Fruit fly (Drosophila melanogaster): ENCODE data around the gene IFT52.

IFT52 gene

DNA sequence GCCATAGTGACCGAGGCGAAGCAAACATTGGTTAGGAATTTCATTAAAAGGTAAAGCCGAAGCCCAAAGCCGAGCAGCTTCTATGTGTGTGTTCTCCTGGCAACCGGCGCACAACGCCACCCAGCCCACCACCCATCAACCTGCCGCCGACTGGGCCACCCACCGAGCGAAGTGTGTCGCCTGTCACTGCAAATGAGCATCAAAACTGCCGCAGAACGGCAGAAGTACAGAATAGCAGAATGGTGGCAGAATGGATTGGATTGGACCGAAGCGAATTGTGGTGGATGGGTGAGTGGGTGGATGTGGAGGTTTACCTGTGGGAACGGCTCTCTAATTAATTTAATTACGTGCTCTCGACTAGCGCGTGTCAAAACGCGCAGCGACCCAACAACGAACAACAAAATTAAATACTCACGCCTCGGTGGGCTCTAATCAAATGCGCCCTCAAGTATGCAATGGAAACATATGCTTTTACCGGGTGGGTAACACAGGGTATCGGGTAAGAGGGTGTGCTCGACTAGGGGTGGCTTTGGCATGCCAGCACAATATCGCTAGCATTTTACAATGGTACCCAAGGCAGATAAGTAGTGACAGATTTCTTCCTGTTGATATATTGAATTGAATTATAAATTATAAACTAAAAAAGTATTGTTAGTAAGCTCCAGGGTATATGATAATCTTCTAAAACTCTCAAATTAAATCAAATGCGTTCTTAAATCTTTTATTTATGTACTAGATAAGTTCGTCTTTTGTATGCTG, 17.5 kb downstream of the IFT52 start:
- TF ChIP-seq CG7045 (GFP tag; optimal IDR thresholded peaks at IDR 0.05) (no peak), CG12768 (GFP tag; optimal IDR thresholded peaks at IDR 0.05) (no peak), Clk (GFP tag; optimal IDR thresholded peaks at IDR 0.05) (no peak), Hr96 (GFP tag; optimal IDR thresholded peaks at IDR 0.05) (no peak), toe (GFP tag; optimal IDR thresholded peaks at IDR 0.05) (no peak), Crg-1 (GFP tag; optimal IDR thresholded peaks at IDR 0.05) (no peak), CG33017 (tag; optimal IDR thresholded peaks at IDR 0.05) (no peak), Mnt (GFP tag; optimal IDR thresholded peaks at IDR 0.05) (no peak), cnc (optimal IDR thresholded peaks at IDR 0.05) (no peak), ovo (GFP tag; optimal IDR thresholded peaks at IDR 0.05) (no peak), CG5204 (GFP tag; optimal IDR thresholded peaks at IDR 0.05) (no peak), CG7101 (tag; optimal IDR thresholded peaks at IDR 0.05) (no peak), bab1 (GFP tag; optimal IDR thresholded peaks at IDR 0.05) (no peak), tj (GFP tag; optimal IDR thresholded peaks at IDR 0.05) (no peak)

DNA sequence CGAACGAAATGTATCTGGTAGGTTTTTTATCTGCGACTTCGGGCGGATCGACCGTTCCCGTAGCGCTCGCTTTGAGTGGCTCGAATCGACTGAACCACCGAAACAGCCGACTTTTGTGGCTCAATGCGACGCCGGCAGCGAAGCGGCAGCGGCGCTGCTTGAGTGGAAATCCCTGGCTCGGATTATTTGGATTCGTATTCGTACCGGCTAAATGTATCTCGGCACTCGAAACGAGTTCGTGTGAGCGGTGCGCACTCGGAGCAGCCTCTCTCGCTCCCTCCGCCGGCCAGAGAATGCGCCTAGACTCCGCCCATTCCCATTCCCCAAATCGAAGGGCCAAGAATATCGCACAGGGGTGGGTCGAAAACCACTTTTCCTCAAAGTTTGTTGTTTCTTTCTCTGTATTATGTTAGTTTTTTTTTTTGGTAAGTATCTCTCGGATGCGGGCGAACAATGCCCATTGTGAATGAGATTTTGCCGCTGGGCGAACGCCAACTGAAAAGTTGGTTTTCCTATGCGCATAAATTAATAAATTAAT, 21.2 kb downstream of the IFT52 start:
- no peak for TF ChIP-seq bab1 (GFP tag; optimal IDR thresholded peaks at IDR 0.05)
- peak; percentile 30 for TF ChIP-seq tj (GFP tag; optimal IDR thresholded peaks at IDR 0.05)

DNA sequence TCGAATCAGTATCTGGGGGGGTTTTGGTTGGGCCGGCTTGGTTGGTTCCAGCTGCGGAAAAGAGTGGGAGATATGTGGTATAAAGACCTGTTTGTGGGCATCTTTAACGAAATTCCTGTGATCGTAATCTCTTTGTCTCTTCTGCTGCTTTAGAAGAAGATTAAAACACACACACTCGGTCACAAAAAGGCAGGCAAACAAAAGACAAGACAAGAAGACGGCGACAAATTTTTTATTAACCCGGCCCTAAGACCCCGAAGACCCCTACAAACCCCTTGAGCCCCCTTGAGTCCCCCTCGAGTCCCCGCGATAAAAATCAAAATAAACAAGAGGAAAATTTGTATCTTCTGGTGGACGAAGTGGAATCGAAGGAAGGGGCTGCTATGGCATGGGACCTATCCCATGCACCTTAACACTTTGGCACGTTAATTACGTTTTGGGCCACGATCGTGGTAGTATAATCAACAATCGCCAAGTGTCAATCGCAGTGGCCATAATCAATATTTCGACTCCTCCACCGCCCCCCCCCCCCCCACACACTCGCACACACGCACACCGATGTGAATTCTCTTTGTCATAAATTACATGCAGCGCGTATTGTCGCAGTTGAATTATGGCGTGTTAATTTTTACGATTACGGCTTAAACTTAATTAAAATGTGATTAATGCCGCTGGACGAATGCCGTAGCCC, 23.0 kb downstream of the IFT52 start:
- TF ChIP-seq Hr96 (GFP tag; optimal IDR thresholded peaks at IDR 0.05) (no peak), tj (GFP tag; optimal IDR thresholded peaks at IDR 0.05) (no peak), ovo (GFP tag; optimal IDR thresholded peaks at IDR 0.05) (no peak), CG5204 (GFP tag; optimal IDR thresholded peaks at IDR 0.05) (no peak), cic (GFP tag; optimal IDR thresholded peaks at IDR 0.05) (no peak), pad (GFP tag; optimal IDR thresholded peaks at IDR 0.05) (no peak), Mnt (GFP tag; optimal IDR thresholded peaks at IDR 0.05) (no peak), Clk (GFP tag; optimal IDR thresholded peaks at IDR 0.05) (no peak), CG1620 (GFP tag; optimal IDR thresholded peaks at IDR 0.05) (no peak), CG14711 (tag; optimal IDR thresholded peaks at IDR 0.05) (no peak), CG11617 (GFP tag; optimal IDR thresholded peaks at IDR 0.05) (no peak), Crg-1 (GFP tag; optimal IDR thresholded peaks at IDR 0.05) (no peak), cnc (optimal IDR thresholded peaks at IDR 0.05) (no peak), kay (GFP tag; ENCODE audit: borderline replicate concordance) (no peak), CG12768 (GFP tag; optimal IDR thresholded peaks at IDR 0.05) (no peak), toe (GFP tag; optimal IDR thresholded peaks at IDR 0.05) (no peak), bab1 (GFP tag; optimal IDR thresholded peaks at IDR 0.05) (no peak)

DNA sequence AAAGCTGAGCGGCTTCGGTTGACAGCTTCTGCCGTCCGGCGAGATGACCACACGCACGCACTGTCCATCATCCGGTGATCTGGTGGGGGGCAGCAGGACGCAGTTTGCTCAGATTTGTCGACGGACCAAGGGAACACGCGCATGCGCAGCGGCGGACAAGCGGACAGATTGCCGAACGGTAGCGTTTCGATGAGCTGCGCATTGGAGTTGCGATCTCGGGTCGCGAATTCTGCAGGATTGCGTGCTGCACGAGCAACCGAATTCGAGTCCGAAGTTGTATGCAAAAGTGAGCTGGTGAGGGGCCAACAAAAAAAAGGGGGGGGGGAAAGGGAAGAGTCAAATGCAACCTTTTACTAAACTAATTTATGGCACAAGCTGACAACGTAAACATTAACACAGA, 23.6 kb downstream of the IFT52 start:
- no peak for TF ChIP-seq kay (GFP tag; ENCODE audit: borderline replicate concordance)
- TF ChIP-seq bab1 (GFP tag; optimal IDR thresholded peaks at IDR 0.05) = no peak
- TF ChIP-seq CG14711 (tag; optimal IDR thresholded peaks at IDR 0.05) = no peak
- no peak for TF ChIP-seq Mnt (GFP tag; optimal IDR thresholded peaks at IDR 0.05)
- no peak for TF ChIP-seq CG12768 (GFP tag; optimal IDR thresholded peaks at IDR 0.05)
- no peak for TF ChIP-seq Crg-1 (GFP tag; optimal IDR thresholded peaks at IDR 0.05)
- no peak for TF ChIP-seq CG1620 (GFP tag; optimal IDR thresholded peaks at IDR 0.05)
- TF ChIP-seq cnc (optimal IDR thresholded peaks at IDR 0.05) = no peak
- no peak for TF ChIP-seq CG7101 (tag; optimal IDR thresholded peaks at IDR 0.05)
- TF ChIP-seq CG33017 (tag; optimal IDR thresholded peaks at IDR 0.05) = no peak
- no peak for TF ChIP-seq tj (GFP tag; optimal IDR thresholded peaks at IDR 0.05)
- TF ChIP-seq Clk (GFP tag; optimal IDR thresholded peaks at IDR 0.05) = no peak
- no peak for TF ChIP-seq pad (GFP tag; optimal IDR thresholded peaks at IDR 0.05)
- TF ChIP-seq CG7045 (GFP tag; optimal IDR thresholded peaks at IDR 0.05) = no peak
- TF ChIP-seq CG5204 (GFP tag; optimal IDR thresholded peaks at IDR 0.05) = no peak
- TF ChIP-seq toe (GFP tag; optimal IDR thresholded peaks at IDR 0.05) = no peak
- TF ChIP-seq ovo (GFP tag; optimal IDR thresholded peaks at IDR 0.05) = no peak

DNA sequence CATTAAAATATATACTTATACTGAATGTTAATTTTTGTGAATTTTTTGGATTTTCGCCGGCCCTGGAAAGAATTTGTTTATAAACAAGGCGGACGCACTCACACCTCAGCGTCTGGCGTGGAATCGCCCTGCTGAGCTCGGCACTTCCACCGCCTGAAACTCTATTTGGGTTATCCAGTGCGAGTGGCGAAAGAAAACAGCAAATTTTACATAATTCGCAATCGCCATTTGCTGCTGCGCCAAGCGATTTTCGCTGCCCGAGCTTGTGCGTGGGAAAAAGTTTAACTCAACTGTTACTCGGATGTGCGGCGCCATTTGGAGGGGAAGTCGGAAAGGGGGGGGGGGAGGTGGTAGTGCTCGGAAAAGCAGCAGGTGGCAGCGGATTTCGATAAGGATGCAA, 24.3 kb downstream of the IFT52 start:
- TF ChIP-seq CG11617 (GFP tag; optimal IDR thresholded peaks at IDR 0.05) (no peak), tj (GFP tag; optimal IDR thresholded peaks at IDR 0.05) (peak; percentile 97)

DNA sequence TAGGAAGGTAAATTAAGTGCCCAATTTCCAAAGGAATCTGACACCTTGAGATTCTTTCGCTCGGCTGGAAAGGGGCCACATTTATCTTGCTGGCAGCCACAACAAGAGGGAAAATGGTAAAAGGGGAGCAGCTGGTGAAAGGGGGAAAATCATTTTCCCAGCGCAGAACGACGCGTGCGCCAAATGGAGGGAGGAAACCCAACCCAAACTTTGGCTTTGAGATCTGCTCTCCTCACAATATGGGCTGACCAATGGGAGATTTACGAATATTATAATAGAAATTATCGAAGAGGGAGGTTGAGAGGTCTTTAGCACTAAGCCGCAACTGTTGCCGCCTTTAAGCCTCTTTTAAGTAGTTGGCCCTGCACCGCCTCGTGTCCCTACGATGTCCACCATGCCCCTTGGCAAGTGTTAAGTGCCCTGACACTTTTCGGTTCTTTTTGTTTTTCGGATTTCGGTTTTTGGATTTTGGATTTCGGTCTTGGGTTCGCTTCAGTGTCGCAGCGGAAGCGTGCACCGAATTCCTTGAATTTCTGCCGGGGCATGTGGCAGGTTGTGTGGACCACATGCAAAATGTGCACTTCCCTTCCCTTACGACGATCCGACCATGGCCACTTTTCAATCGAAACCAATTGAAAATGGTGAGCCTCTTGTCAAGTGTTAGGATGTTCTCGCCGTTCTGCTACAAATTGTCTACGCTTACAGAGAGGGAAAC, 25.2 kb downstream of the IFT52 start:
- TF ChIP-seq Crg-1 (GFP tag; optimal IDR thresholded peaks at IDR 0.05) = no peak
- TF ChIP-seq CG33017 (tag; optimal IDR thresholded peaks at IDR 0.05) = no peak
- no peak for TF ChIP-seq CG12768 (GFP tag; optimal IDR thresholded peaks at IDR 0.05)
- no peak for TF ChIP-seq Hr96 (GFP tag; optimal IDR thresholded peaks at IDR 0.05)
- TF ChIP-seq CG14711 (tag; optimal IDR thresholded peaks at IDR 0.05) = no peak
- no peak for TF ChIP-seq Clk (GFP tag; optimal IDR thresholded peaks at IDR 0.05)
- TF ChIP-seq kay (GFP tag; ENCODE audit: borderline replicate concordance) = no peak
- no peak for TF ChIP-seq pad (GFP tag; optimal IDR thresholded peaks at IDR 0.05)
- no peak for TF ChIP-seq cnc (optimal IDR thresholded peaks at IDR 0.05)
- TF ChIP-seq ovo (GFP tag; optimal IDR thresholded peaks at IDR 0.05) = no peak
- TF ChIP-seq CG11617 (GFP tag; optimal IDR thresholded peaks at IDR 0.05) = no peak
- no peak for TF ChIP-seq Mnt (GFP tag; optimal IDR thresholded peaks at IDR 0.05)
- no peak for TF ChIP-seq toe (GFP tag; optimal IDR thresholded peaks at IDR 0.05)
- TF ChIP-seq CG7045 (GFP tag; optimal IDR thresholded peaks at IDR 0.05) = no peak
- TF ChIP-seq cic (GFP tag; optimal IDR thresholded peaks at IDR 0.05) = no peak
- TF ChIP-seq CG5204 (GFP tag; optimal IDR thresholded peaks at IDR 0.05) = no peak
- TF ChIP-seq tj (GFP tag; optimal IDR thresholded peaks at IDR 0.05) = no peak
